Fruit fly (Drosophila melanogaster): ENCODE measurements around the gene CG5050.

dm6 chr2L:17430602-17431358, 21.9 kb upstream of the CG5050 start:
- no peak for TF ChIP-seq GATAd (GFP tag; optimal IDR thresholded peaks at IDR 0.05)
- TF ChIP-seq psq (GFP tag; optimal IDR thresholded peaks at IDR 0.05): no peak
- TF ChIP-seq lola (GFP tag; optimal IDR thresholded peaks at IDR 0.05): no peak
